Worm (Caenorhabditis elegans) whole organism, L1 larva: ENCODE results near the gene col-94.
A peak's percentile ranks its signal among the peaks of the same experiment; 100 is the strongest.

Experiments
- C04F5.9 ChIP-seq: sonication (generic microtip); optimal IDR thresholded peaks from 2 replicates; lab custom pipeline; 2016; ENCODE audit warnings: missing genetic modification characterization, missing compliant biosample characterization
- F16B12.6 ChIP-seq: fragments of 150-350 bp; optimal IDR thresholded peaks from 2 replicates; lab custom pipeline; 2014; ENCODE audit warnings: missing biosample characterization, missing genetic modification characterization
- aha-1 ChIP-seq: fragments of 150-350 bp; optimal IDR thresholded peaks from 2 replicates; lab custom pipeline; 2014; ENCODE audit warnings: missing biosample characterization, missing genetic modification characterization
- alr-1 ChIP-seq: fragments of 200-800 bp; sonication (Bioruptor generic); optimal IDR thresholded peaks from 2 replicates; lab custom pipeline; 2018; ENCODE audit warnings: borderline replicate concordance, mild to moderate bottlenecking, missing genetic modification characterization, missing compliant biosample characterization
- aly-2 ChIP-seq: fragments of 150-350 bp; optimal IDR thresholded peaks from 2 replicates; lab custom pipeline; 2014; ENCODE audit warnings: missing biosample characterization, missing genetic modification characterization
- ama-1 ChIP-seq: fragments of 150-350 bp; optimal IDR thresholded peaks from 2 replicates; lab custom pipeline; 2014
- ceh-63 ChIP-seq: fragments of 200-800 bp; sonication (Bioruptor generic); optimal IDR thresholded peaks from 2 replicates; lab custom pipeline; 2018; ENCODE audit warnings: mild to moderate bottlenecking, missing genetic modification characterization, missing compliant biosample characterization
- ceh-8 ChIP-seq: fragments of 200-800 bp; sonication (Bioruptor generic); optimal IDR thresholded peaks from 2 replicates; lab custom pipeline; 2018; ENCODE audit warnings: mild to moderate bottlenecking, missing genetic modification characterization, moderate library complexity, missing compliant biosample characterization
- efl-1 ChIP-seq, 4 experiments: fragments of 150-350 bp; optimal IDR thresholded peaks in 3 of 4; peaks in 1 of 4; 1 replicate in 1 of 4; 2 replicates in 3 of 4; lab custom pipeline; 2014; ENCODE audit warnings: missing biosample characterization in 2 of 4, missing genetic modification characterization in 2 of 4, missing genetic modification reagents in 2 of 4
- efl-3 ChIP-seq: fragments of 200-800 bp; sonication (Bioruptor generic); optimal IDR thresholded peaks from 2 replicates; lab custom pipeline; 2018; ENCODE audit warnings: mild to moderate bottlenecking, missing genetic modification characterization, missing compliant biosample characterization
- egl-13 ChIP-seq: sonication (generic microtip); optimal IDR thresholded peaks from 2 replicates; lab custom pipeline; 2016; ENCODE audit warnings: missing genotype, missing genetic modification reagents, missing genetic modification characterization, missing compliant biosample characterization
- egl-27 ChIP-seq, 2 experiments: fragments of 150-350 bp in 1 of 2; sonication (generic microtip); optimal IDR thresholded peaks; 3 replicates each; lab custom pipeline; 2017 to 2018; ENCODE audit warnings: missing biosample characterization in 2 of 2, missing genetic modification characterization in 2 of 2, missing genetic modification reagents in 2 of 2
- elt-2 ChIP-seq: sonication (generic microtip); optimal IDR thresholded peaks from 2 replicates; lab custom pipeline; 2016; ENCODE audit warnings: missing genetic modification characterization, mild to moderate bottlenecking, inconsistent platforms, missing compliant biosample characterization, missing genetic modification reagents
- ets-5 ChIP-seq: fragments of 200-800 bp; sonication (Bioruptor generic); IDR thresholded peaks from 2 replicates; pipeline ENCODE4 v1.3.6; 2022; ENCODE audit warnings: missing genetic modification characterization, missing compliant biosample characterization
- fkh-10 ChIP-seq: sonication (generic microtip); optimal IDR thresholded peaks from 2 replicates; lab custom pipeline; 2017; ENCODE audit warnings: missing biosample characterization, missing genetic modification reagents, missing genetic modification characterization
- fkh-4 ChIP-seq: sonication (generic microtip); optimal IDR thresholded peaks from 2 replicates; lab custom pipeline; 2016; ENCODE audit warnings: missing compliant biosample characterization, missing genetic modification characterization, borderline replicate concordance
- fkh-8 ChIP-seq: sonication (generic microtip); optimal IDR thresholded peaks from 2 replicates; lab custom pipeline; 2016; ENCODE audit warnings: mild to moderate bottlenecking, missing genetic modification characterization, missing compliant biosample characterization
- grh-1 ChIP-seq: fragments of 200-800 bp; sonication (Bioruptor generic); IDR thresholded peaks from 2 replicates; pipeline ENCODE4 v1.3.6; 2022; ENCODE audit warnings: missing genetic modification reagents, missing genetic modification characterization, missing compliant biosample characterization
- hlh-17 ChIP-seq: fragments of 200-800 bp; sonication (Bioruptor generic); optimal IDR thresholded peaks from 2 replicates; lab custom pipeline; 2018; ENCODE audit warnings: missing genetic modification characterization, mild to moderate bottlenecking, missing compliant biosample characterization, moderate library complexity, borderline replicate concordance
- isw-1 ChIP-seq: fragments of 200-800 bp; sonication (Bioruptor generic); IDR thresholded peaks from 2 replicates; pipeline ENCODE4 v1.3.6; 2022; ENCODE audit warnings: missing genetic modification characterization, missing compliant biosample characterization
- lin-14 ChIP-seq: fragments of 200-800 bp; sonication (Bioruptor generic); optimal IDR thresholded peaks from 2 replicates; lab custom pipeline; 2018; ENCODE audit warnings: mild to moderate bottlenecking, missing genetic modification characterization, moderate library complexity, missing compliant biosample characterization
- lin-15B ChIP-seq: fragments of 150-350 bp; sonication (generic microtip); optimal IDR thresholded peaks from 3 replicates; lab custom pipeline; 2014; ENCODE audit warnings: missing biosample characterization, missing genetic modification characterization
- mdl-1 ChIP-seq, 2 experiments: fragments of 150-350 bp; optimal IDR thresholded peaks; 2 replicates each; lab custom pipeline; 2014 to 2017; ENCODE audit warnings: missing biosample characterization in 2 of 2, missing genetic modification characterization in 2 of 2, inconsistent platforms in 1 of 2
- nhr-237 ChIP-seq: fragments of 150-350 bp; optimal IDR thresholded peaks from 2 replicates; lab custom pipeline; 2014; ENCODE audit warnings: missing biosample characterization, missing genetic modification characterization
- nhr-47 ChIP-seq: sonication (generic microtip); optimal IDR thresholded peaks from 2 replicates; lab custom pipeline; 2016; ENCODE audit warnings: mild to moderate bottlenecking, missing genetic modification characterization, moderate library complexity, missing compliant biosample characterization
- nhr-71 ChIP-seq: sonication (generic microtip); optimal IDR thresholded peaks from 2 replicates; lab custom pipeline; 2016; ENCODE audit warnings: mild to moderate bottlenecking, missing genetic modification characterization, moderate library complexity, missing compliant biosample characterization
- nhr-76 ChIP-seq: sonication (generic microtip); optimal IDR thresholded peaks from 2 replicates; lab custom pipeline; 2017; ENCODE audit warnings: missing biosample characterization, missing genetic modification characterization
- nhr-77 ChIP-seq: fragments of 150-350 bp; optimal IDR thresholded peaks from 2 replicates; lab custom pipeline; 2014; ENCODE audit warnings: missing biosample characterization, missing genetic modification characterization
- nhr-85 ChIP-seq: sonication (generic microtip); peaks from one replicate; lab custom pipeline; 2016; ENCODE audit warnings: missing genetic modification characterization, inconsistent platforms, missing compliant biosample characterization
- pag-3 ChIP-seq: sonication (generic microtip); optimal IDR thresholded peaks from 2 replicates; lab custom pipeline; 2017; ENCODE audit warnings: missing genetic modification characterization, mild to moderate bottlenecking, missing compliant biosample characterization, antibody characterized with exemption, borderline replicate concordance; ENCODE audit not compliant: insufficient read depth
- pqm-1 ChIP-seq: sonication (generic microtip); optimal IDR thresholded peaks from 3 replicates; lab custom pipeline; 2017; ENCODE audit warnings: missing biosample characterization, missing genetic modification characterization
- snu-23 ChIP-seq: sonication (generic microtip); optimal IDR thresholded peaks from 2 replicates; lab custom pipeline; 2016; ENCODE audit warnings: missing genetic modification characterization, missing compliant biosample characterization
- sptf-1 ChIP-seq: fragments of 150-350 bp; optimal IDR thresholded peaks from 2 replicates; lab custom pipeline; 2014; ENCODE audit warnings: missing biosample characterization, missing genetic modification characterization
- sup-37 ChIP-seq: fragments of 200-800 bp; sonication (Bioruptor generic); optimal IDR thresholded peaks from 2 replicates; lab custom pipeline; 2018; ENCODE audit warnings: mild to moderate bottlenecking, missing genetic modification characterization, missing compliant biosample characterization
- tbx-2 ChIP-seq: sonication (generic microtip); optimal IDR thresholded peaks from 2 replicates; lab custom pipeline; 2016; ENCODE audit warnings: missing genetic modification characterization, missing compliant biosample characterization
- tlp-1 ChIP-seq: fragments of 150-350 bp; optimal IDR thresholded peaks from 2 replicates; lab custom pipeline; 2014; ENCODE audit warnings: missing biosample characterization, missing genetic modification characterization
- unc-98 ChIP-seq: fragments of 200-800 bp; sonication (Bioruptor generic); IDR thresholded peaks from 2 replicates; pipeline ENCODE4 v1.3.6; 2022; ENCODE audit warnings: missing genetic modification characterization, missing compliant biosample characterization
- zag-1 ChIP-seq: fragments of 150-350 bp; optimal IDR thresholded peaks from 2 replicates; lab custom pipeline; 2014; ENCODE audit warnings: missing biosample characterization, missing genetic modification characterization
- zip-4 ChIP-seq: fragments of 200-800 bp; sonication (Bioruptor generic); optimal IDR thresholded peaks from 2 replicates; lab custom pipeline; 2018; ENCODE audit warnings: mild to moderate bottlenecking, missing genetic modification characterization, moderate library complexity, missing compliant biosample characterization
- ztf-11 ChIP-seq, 2 experiments: sonication (generic microtip); optimal IDR thresholded peaks; 2 replicates each; lab custom pipeline; 2016 to 2017; ENCODE audit warnings: missing genetic modification characterization in 2 of 2, missing biosample characterization in 1 of 2, missing compliant biosample characterization in 1 of 2
- ztf-4 ChIP-seq: fragments of 150-350 bp; optimal IDR thresholded peaks from 2 replicates; lab custom pipeline; 2014; ENCODE audit warnings: missing biosample characterization, missing genetic modification characterization

The col-94 gene

ce11 chrIII:11022278-11022677 lies 34.6 kb upstream of the col-94 start:
- TF ChIP-seq fkh-8 (tag; lab: Kevin White, UChicago) (no peak), zag-1 (tag; lab: Kevin White, UChicago) (no peak), nhr-47 (no peak), efl-1 (optimal IDR thresholded peaks at IDR 0.05; lab: Kevin White, UChicago) (no peak), efl-1 (GFP tag; optimal IDR thresholded peaks at IDR 0.05 in 1 of 2; lab: Kevin White, UChicago) (peak in 1 of 2 experiments; percentile 87)

ce11 chrIII:11012264-11012663 lies 24.6 kb upstream of the col-94 start, which contains the start of gene kvs-4:
TSS of gene kvs-4 (plus strand) at chrIII:11012564.
- no peak for TF ChIP-seq C04F5.9
- no peak for TF ChIP-seq aly-2 (tag; lab: Kevin White, UChicago)
- no peak for TF ChIP-seq efl-3 (GFP tag; lab: Kevin White, UChicago)
- TF ChIP-seq nhr-71 (tag; lab: Kevin White, UChicago), result no peak
- no peak for TF ChIP-seq fkh-10 (GFP tag; lab: Kevin White, UChicago)
- TF ChIP-seq nhr-47, result no peak
- no peak for TF ChIP-seq zag-1 (tag; lab: Kevin White, UChicago)
- TF ChIP-seq mdl-1 (tag; optimal IDR thresholded peaks at IDR 0.05; lab: Kevin White, UChicago), result no peak
- TF ChIP-seq nhr-237 (tag; lab: Kevin White, UChicago), result no peak

ce11 chrIII:11010597-11010996 lies 22.9 kb upstream of the col-94 start:
- TF ChIP-seq elt-2 (tag; lab: Kevin White, UChicago) (no peak), efl-1 (optimal IDR thresholded peaks at IDR 0.05; lab: Kevin White, UChicago) (no peak), efl-1 (GFP tag; optimal IDR thresholded peaks at IDR 0.05 in 1 of 2; lab: Kevin White, UChicago) (peak in 1 of 2 experiments; percentile 72)

- TF ChIP-seq pqm-1 (tag; lab: Kevin White, UChicago), result no peak
- TF ChIP-seq alr-1, result no peak
- no peak for TF ChIP-seq ceh-8 (GFP tag; lab: Kevin White, UChicago)
- no peak for TF ChIP-seq pag-3 (tag; lab: Kevin White, UChicago)
- TF ChIP-seq elt-2 (tag; lab: Kevin White, UChicago), result no peak
- TF ChIP-seq egl-13 (tag; lab: Kevin White, UChicago), result no peak
- no peak for TF ChIP-seq egl-27 (tag; optimal IDR thresholded peaks at IDR 0.05; lab: Kevin White, UChicago)
- TF ChIP-seq hlh-17 (GFP tag; lab: Kevin White, UChicago), result no peak
- no peak for TF ChIP-seq tlp-1 (tag; lab: Kevin White, UChicago)
- TF ChIP-seq grh-1 (GFP tag; lab: Robert Waterston, UW), result no peak
- no peak for TF ChIP-seq F16B12.6 (tag; lab: Kevin White, UChicago)
- no peak for TF ChIP-seq C04F5.9
- TF ChIP-seq unc-98 (GFP tag; lab: Robert Waterston, UW), result no peak
- no peak for TF ChIP-seq fkh-8 (tag; lab: Kevin White, UChicago)
- no peak for TF ChIP-seq fkh-10 (GFP tag; lab: Kevin White, UChicago)
- no peak for TF ChIP-seq efl-1 (optimal IDR thresholded peaks at IDR 0.05; lab: Kevin White, UChicago)
- TF ChIP-seq efl-1 (GFP tag; optimal IDR thresholded peaks at IDR 0.05 in 1 of 2; lab: Kevin White, UChicago), result no peak
- TF ChIP-seq snu-23 (GFP tag; lab: Kevin White, UChicago), result no peak
- no peak for TF ChIP-seq nhr-76 (tag; lab: Kevin White, UChicago)
- no peak for TF ChIP-seq sup-37
Observed at ce11 chrIII:11008869-11009268, 21.2 kb upstream of the col-94 start, which contains the start of gene exos-1. TSS of gene exos-1 (plus strand) at chrIII:11009043.

- TF ChIP-seq efl-1 (optimal IDR thresholded peaks at IDR 0.05; lab: Kevin White, UChicago) (peak; percentile 99 to 100), efl-1 (GFP tag; optimal IDR thresholded peaks at IDR 0.05 in 1 of 2; lab: Kevin White, UChicago) (peak; percentile 100), lin-14 (GFP tag; lab: Kevin White, UChicago) (peak; percentile 87), lin-15B (tag; lab: Kevin White, UChicago) (peak; percentile 95), zip-4 (peak; percentile 59), tbx-2 (tag; lab: Kevin White, UChicago) (peak; percentile 87), sptf-1 (no peak), ztf-4 (tag; lab: Kevin White, UChicago) (peak; percentile 2), fkh-4 (tag; lab: Kevin White, UChicago) (peak; percentile 27), isw-1 (GFP tag; lab: Robert Waterston, UW) (peak; percentile 83), ama-1 (lab: Kevin White, UChicago) (no peak), ceh-63 (GFP tag; lab: Kevin White, UChicago) (no peak), aha-1 (tag; lab: Kevin White, UChicago) (peak; percentile 58), nhr-77 (tag; lab: Kevin White, UChicago) (peak; percentile 78), ztf-11 (tag; optimal IDR thresholded peaks at IDR 0.05; lab: Kevin White, UChicago) (peak in 1 of 2 experiments; percentile 56), ceh-8 (GFP tag; lab: Kevin White, UChicago) (peak; percentile 36), nhr-85 (tag; lab: Kevin White, UChicago) (peak; percentile 87), ets-5 (GFP tag; lab: Robert Waterston, UW) (no peak), zag-1 (tag; lab: Kevin White, UChicago) (no peak), fkh-8 (tag; lab: Kevin White, UChicago) (peak; percentile 83)
Observed at ce11 chrIII:11007552-11008272, 20.0 kb upstream of the col-94 start, which contains the start of the genes fipr-17 and Y48A6B.3. TSS of gene fipr-17 (minus strand) at chrIII:11007602. TSS of gene Y48A6B.3 (plus strand) at chrIII:11008222.
